Worm (Caenorhabditis elegans) whole organism, early embryonic: Measurements from ENCODE around the gene Y26E6A.2.
A peak's percentile ranks its signal among the peaks of the same experiment; 100 is the strongest.

Experiments used
- B0310.2 ChIP-seq: sonication (generic microtip); optimal IDR thresholded peaks from 2 replicates; lab custom pipeline; 2016; ENCODE audit warnings: mild to moderate bottlenecking, missing genetic modification characterization, missing compliant biosample characterization
- F13C5.2 ChIP-seq: sonication (generic microtip); optimal IDR thresholded peaks from 2 replicates; lab custom pipeline; 2017; ENCODE audit warnings: mild to moderate bottlenecking, missing genetic modification characterization, inconsistent platforms, missing compliant biosample characterization
- aly-1 ChIP-seq: sonication (generic microtip); optimal IDR thresholded peaks from 2 replicates; lab custom pipeline; 2016; ENCODE audit warnings: missing genetic modification characterization, missing compliant biosample characterization
- ama-1 ChIP-seq: fragments of 150-350 bp; optimal IDR thresholded peaks from 2 replicates; lab custom pipeline; 2014
- ceh-13 ChIP-seq: fragments of 200-800 bp; sonication (Bioruptor generic); optimal IDR thresholded peaks from 2 replicates; lab custom pipeline; 2018; ENCODE audit warnings: mild to moderate bottlenecking, missing genetic modification characterization, missing compliant biosample characterization
- ceh-36 ChIP-seq: sonication (generic microtip); optimal IDR thresholded peaks from 2 replicates; lab custom pipeline; 2016; ENCODE audit warnings: missing genetic modification characterization, inconsistent platforms, missing compliant biosample characterization
- ets-7 ChIP-seq: sonication (generic microtip); optimal IDR thresholded peaks from 2 replicates; lab custom pipeline; 2016; ENCODE audit warnings: missing genotype, missing genetic modification characterization, missing compliant biosample characterization
- flt-1 ChIP-seq: fragments of 200-800 bp; sonication (Bioruptor generic); IDR thresholded peaks from 2 replicates; pipeline ENCODE4 v1.3.6; 2022; ENCODE audit warnings: missing genetic modification characterization, missing compliant biosample characterization
- hmbx-1 ChIP-seq: sonication (generic microtip); optimal IDR thresholded peaks from 2 replicates; lab custom pipeline; 2016; ENCODE audit warnings: mild to moderate bottlenecking, missing genetic modification characterization, missing compliant biosample characterization
- hmg-4 ChIP-seq: fragments of 200-800 bp; sonication (Bioruptor generic); optimal IDR thresholded peaks from 2 replicates; lab custom pipeline; 2018; ENCODE audit warnings: mild to moderate bottlenecking, missing genetic modification characterization, missing compliant biosample characterization
- hnd-1 ChIP-seq: sonication (generic microtip); optimal IDR thresholded peaks from 2 replicates; lab custom pipeline; 2016; ENCODE audit warnings: missing genetic modification characterization, missing compliant biosample characterization
- pes-1 ChIP-seq: fragments of 200-800 bp; sonication (Bioruptor generic); IDR thresholded peaks from 2 replicates; pipeline ENCODE4 v1.3.6; 2022; ENCODE audit warnings: missing genetic modification reagents, missing genetic modification characterization, missing compliant biosample characterization
- scrt-1 ChIP-seq: fragments of 200-800 bp; sonication (Bioruptor generic); IDR thresholded peaks from 2 replicates; pipeline ENCODE4 v1.3.6; 2022; ENCODE audit warnings: missing genetic modification characterization, missing compliant biosample characterization
- sea-1 ChIP-seq: fragments of 200-800 bp; sonication (Bioruptor generic); conservative IDR thresholded peaks from 2 replicates; pipeline ENCODE4 v1.3.6; 2022; ENCODE audit warnings: missing genetic modification characterization, missing compliant biosample characterization
- tbx-11 ChIP-seq: fragments of 200-800 bp; sonication (Bioruptor generic); IDR thresholded peaks from 2 replicates; pipeline ENCODE4 v1.3.6; 2022; ENCODE audit warnings: missing genetic modification characterization, missing compliant biosample characterization
- tbx-37 ChIP-seq: fragments of 200-800 bp; sonication (Bioruptor generic); conservative IDR thresholded peaks from 2 replicates; pipeline ENCODE4 v1.3.6; 2022; ENCODE audit warnings: missing genetic modification reagents, missing genetic modification characterization, missing compliant biosample characterization
- tra-4 ChIP-seq: sonication (generic microtip); optimal IDR thresholded peaks from 2 replicates; lab custom pipeline; 2017; ENCODE audit warnings: missing genetic modification characterization, missing compliant biosample characterization

The Y26E6A.2 gene

DNA sequence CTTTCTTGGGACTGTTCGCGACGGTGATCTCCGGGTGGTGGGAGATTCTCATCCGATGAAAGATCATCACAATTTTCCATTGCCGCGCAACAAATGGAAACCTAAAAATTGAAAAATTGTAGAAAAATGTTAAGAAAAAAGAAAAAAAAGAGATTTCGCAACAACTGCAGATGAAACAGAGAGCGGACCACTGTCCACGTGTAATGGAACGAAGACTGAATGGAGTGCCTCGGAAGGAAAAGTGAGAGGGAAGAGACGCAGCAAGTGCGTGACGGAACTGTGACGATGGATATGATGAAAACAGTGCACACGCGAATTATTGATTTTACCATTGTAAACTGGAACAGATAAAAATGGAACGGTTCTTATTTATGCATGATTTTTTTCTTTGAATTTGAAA is 11.8 kb upstream of the Y26E6A.2 start, which contains the start of gene meg-2:
Gene meg-2 (minus strand): TSS at position 101 of the 400 bp plus-strand sequence.
- TF ChIP-seq tbx-11 (no peak), tra-4 (tag; lab: Kevin White, UChicago) (no peak), B0310.2 (tag; lab: Kevin White, UChicago) (no peak), aly-1 (tag; lab: Kevin White, UChicago) (no peak), ceh-13 (no peak), scrt-1 (GFP tag; lab: Robert Waterston, UW) (no peak), hmg-4 (no peak), hmbx-1 (tag; lab: Kevin White, UChicago) (no peak), F13C5.2 (tag; lab: Kevin White, UChicago) (no peak), hnd-1 (no peak), pes-1 (GFP tag; lab: Robert Waterston, UW) (no peak), ets-7 (no peak)

DNA sequence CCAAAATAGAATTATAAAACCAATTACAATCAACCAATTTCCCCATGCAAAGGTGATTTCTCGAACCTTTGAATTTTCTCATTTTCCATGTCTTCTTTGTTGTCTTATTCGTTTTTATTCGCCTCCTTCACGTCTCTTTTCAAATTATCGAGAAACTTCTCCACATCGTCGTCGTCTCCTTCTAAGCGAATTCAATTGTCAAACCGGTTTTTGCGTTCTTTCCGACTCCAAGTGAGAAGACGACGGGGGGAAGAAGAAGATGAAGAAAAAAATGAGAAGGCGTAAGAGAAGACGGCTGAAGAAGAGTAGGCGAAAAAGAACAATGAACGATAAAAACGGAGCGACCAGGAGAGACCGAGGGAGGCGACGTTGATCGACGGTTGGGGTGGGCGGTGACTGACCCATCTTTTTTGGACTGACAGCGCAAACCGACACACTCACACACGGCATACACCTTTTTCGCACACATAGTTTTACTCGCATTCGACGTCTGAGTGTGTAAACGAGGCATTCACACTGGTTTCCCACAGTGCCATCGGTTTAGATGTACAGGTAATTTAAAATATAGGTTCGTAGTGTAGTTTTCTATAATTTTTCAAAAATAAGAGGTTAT is 6.3 kb upstream of the Y26E6A.2 start:
- TF ChIP-seq hmg-4 (peak; percentile 22), hmbx-1 (tag; lab: Kevin White, UChicago) (no peak)

DNA sequence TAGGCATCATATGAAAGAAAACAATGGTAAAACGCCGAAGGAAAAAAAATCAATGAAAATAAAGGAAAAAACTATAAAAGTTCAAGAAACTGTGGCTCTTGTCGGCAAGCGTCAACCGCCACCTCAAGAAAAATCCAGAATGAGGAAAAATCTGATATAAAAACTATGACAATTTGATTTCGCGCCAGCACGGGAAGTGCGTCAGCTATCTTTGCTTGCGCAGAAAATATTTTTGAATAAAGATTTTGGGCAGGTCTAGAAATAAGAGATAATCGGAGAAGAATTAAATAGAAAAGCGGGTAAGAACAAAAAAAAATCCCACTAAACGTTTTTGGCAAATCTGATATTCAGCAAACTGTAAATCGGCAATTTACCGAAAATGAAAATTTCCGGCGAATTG is 4.0 kb upstream of the Y26E6A.2 start:
- no peak for TF ChIP-seq aly-1 (tag; lab: Kevin White, UChicago)
- no peak for TF ChIP-seq ama-1 (lab: Kevin White, UChicago)
- no peak for TF ChIP-seq pes-1 (GFP tag; lab: Robert Waterston, UW)
- no peak for TF ChIP-seq hnd-1
- no peak for TF ChIP-seq tbx-37
- TF ChIP-seq hmg-4, result no peak
- TF ChIP-seq B0310.2 (tag; lab: Kevin White, UChicago), result no peak
- no peak for TF ChIP-seq tbx-11
- TF ChIP-seq F13C5.2 (tag; lab: Kevin White, UChicago), result no peak
- no peak for TF ChIP-seq tra-4 (tag; lab: Kevin White, UChicago)

DNA sequence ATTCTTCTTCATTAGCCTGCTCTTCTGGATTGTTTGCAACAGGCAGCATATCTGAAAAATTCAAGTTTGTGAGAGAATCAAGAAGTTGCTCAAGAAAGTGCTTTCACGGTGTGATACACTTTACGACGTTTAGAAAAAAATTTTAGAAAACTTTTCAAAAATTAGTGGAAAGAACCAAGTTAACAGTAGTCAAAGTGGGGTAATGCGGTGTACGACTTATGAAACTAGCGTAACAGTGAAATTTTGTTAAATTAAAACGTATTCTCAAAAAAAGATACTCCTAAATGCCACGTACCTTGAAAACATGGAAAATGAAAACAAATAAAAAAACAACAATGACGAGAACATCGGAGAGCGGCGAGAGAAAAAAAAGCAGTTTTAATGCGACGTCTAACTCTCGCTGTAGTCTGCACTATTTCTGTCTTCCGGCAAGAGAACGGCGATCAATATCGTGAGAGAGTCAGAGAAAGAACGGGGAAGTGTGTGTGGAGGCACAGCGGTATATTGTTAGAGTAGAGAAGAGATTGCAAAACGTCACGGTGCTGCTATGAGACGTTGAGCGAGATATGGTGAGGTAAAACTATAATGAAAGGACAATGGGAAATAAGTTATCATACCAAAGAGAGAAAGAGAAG is 3.0 kb upstream of the Y26E6A.2 start, which contains the start of gene ekl-5:
Gene ekl-5 (minus strand): TSS at position 51 of the 635 bp plus-strand sequence.
- TF ChIP-seq F13C5.2 (tag; lab: Kevin White, UChicago) (no peak), tra-4 (tag; lab: Kevin White, UChicago) (no peak), tbx-37 (no peak), ets-7 (no peak), hnd-1 (no peak), hmbx-1 (tag; lab: Kevin White, UChicago) (no peak), hmg-4 (peak; percentile 11), ceh-36 (tag; lab: Kevin White, UChicago) (no peak)

DNA sequence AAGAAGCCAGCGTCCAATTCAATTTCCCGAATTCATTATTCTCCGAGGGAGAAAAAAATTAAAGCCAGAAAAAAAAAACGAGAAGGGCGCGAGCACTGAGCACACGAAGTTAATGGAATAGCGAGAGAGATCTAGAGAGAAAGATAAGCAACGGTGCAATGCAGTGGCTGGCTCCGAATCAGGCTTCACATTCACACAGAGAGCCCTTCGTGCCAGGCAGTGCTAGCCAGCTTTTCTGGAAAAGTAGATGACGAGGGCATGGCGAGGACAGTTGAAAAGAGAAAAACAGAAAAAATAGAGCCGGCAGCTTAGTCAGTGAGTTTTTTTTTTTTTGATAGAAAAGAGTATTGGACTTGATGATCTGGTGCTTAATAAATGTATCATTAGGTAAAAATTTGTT is 548 bp downstream of the Y26E6A.2 start:
- TF ChIP-seq B0310.2 (tag; lab: Kevin White, UChicago), result no peak
- no peak for TF ChIP-seq ceh-13
- TF ChIP-seq sea-1, result no peak
- no peak for TF ChIP-seq hmg-4
- TF ChIP-seq hnd-1, result no peak
- no peak for TF ChIP-seq flt-1 (GFP tag; lab: Robert Waterston, UW)
- TF ChIP-seq tbx-37, result no peak
- no peak for TF ChIP-seq scrt-1 (GFP tag; lab: Robert Waterston, UW)
- no peak for TF ChIP-seq pes-1 (GFP tag; lab: Robert Waterston, UW)
- no peak for TF ChIP-seq hmbx-1 (tag; lab: Kevin White, UChicago)
- no peak for TF ChIP-seq ceh-36 (tag; lab: Kevin White, UChicago)
- TF ChIP-seq ets-7, result no peak
- TF ChIP-seq tbx-11, result no peak
- TF ChIP-seq tra-4 (tag; lab: Kevin White, UChicago), result no peak
- TF ChIP-seq F13C5.2 (tag; lab: Kevin White, UChicago), result no peak
- TF ChIP-seq aly-1 (tag; lab: Kevin White, UChicago), result no peak
- no peak for TF ChIP-seq ama-1 (lab: Kevin White, UChicago)

DNA sequence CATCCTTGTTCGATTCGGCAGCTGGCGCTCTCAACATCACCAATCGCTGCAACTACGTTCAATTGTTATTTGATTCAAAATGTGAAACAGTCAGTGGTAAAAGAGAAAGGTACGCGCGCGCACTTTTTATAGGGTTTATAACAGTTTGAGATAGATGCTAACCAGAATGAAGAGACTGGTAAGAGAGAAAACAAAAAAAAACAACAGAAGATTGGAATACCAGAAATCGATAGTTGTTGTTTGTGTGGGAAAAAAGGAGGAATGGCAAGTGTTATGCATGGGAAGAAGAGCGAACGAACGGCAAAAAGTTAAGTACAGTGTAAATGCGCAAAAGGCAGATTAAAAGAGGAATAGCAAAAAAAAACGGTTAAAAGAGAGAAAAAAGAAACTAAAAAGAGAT is 4.3 kb downstream of the Y26E6A.2 start, which contains the start of gene Y26E6A.3:
Gene Y26E6A.3 (minus strand): TSS at position 101 of the 400 bp plus-strand sequence.
- TF ChIP-seq ama-1 (lab: Kevin White, UChicago) (no peak), pes-1 (GFP tag; lab: Robert Waterston, UW) (no peak), ets-7 (no peak), F13C5.2 (tag; lab: Kevin White, UChicago) (no peak)

DNA sequence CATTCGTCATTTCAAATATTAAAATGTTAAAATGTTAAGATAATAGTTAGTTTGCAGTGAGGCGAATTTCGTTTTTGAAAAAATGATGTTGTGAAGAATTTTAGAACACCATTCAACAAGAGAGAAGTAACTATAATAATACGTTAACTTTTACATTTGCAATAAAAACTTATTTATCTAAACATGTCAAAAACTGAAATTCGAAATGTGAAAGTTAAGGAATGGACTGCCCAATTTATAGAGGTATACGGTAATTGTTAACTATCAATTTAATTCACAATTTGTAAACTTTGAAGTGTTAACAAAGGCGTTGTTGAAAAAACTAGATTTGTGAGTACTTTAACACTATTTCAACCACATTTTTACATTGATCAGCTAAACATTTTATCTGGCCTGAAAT is 10.4 kb downstream of the Y26E6A.2 start:
- TF ChIP-seq flt-1 (GFP tag; lab: Robert Waterston, UW) (no peak), ceh-36 (tag; lab: Kevin White, UChicago) (no peak), tbx-11 (no peak), hmg-4 (no peak), tra-4 (tag; lab: Kevin White, UChicago) (no peak), aly-1 (tag; lab: Kevin White, UChicago) (no peak), sea-1 (no peak), F13C5.2 (tag; lab: Kevin White, UChicago) (no peak), pes-1 (GFP tag; lab: Robert Waterston, UW) (no peak), ceh-13 (no peak), B0310.2 (tag; lab: Kevin White, UChicago) (no peak), tbx-37 (no peak), hmbx-1 (tag; lab: Kevin White, UChicago) (no peak), scrt-1 (GFP tag; lab: Robert Waterston, UW) (no peak)

DNA sequence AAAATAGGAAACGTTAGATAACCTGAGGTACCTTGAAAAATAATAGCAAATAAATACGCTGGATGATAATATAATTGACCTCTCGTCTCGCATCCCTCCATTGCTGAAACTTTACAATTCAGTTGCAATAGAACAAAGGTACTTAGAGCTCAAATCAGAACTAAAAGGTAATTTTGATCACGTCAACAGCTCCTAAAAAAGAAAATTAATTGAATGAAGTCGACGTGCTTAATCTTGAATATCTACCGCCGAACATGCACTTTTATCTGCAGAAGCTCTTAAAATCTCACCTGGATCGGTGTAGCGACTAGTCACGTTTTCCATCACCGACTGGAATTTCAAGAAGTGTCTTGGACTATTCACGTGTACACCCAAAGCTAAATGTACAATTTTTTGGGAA is 10.9 kb downstream of the Y26E6A.2 start, which contains the start of gene sra-39:
Gene sra-39 (minus strand): TSS at position 101 of the 400 bp plus-strand sequence.
- TF ChIP-seq B0310.2 (tag; lab: Kevin White, UChicago) (no peak), scrt-1 (GFP tag; lab: Robert Waterston, UW) (no peak), ceh-13 (no peak), pes-1 (GFP tag; lab: Robert Waterston, UW) (no peak), ets-7 (no peak), tbx-37 (no peak), sea-1 (no peak)
